Fruit fly (Drosophila melanogaster) whole organism, prepupa: Measurements from ENCODE around the gene CG14556.

ENCODE experiments used
- Blimp-1 ChIP-seq: fragments of 200-800 bp; sonication (Bioruptor generic); optimal IDR thresholded peaks from 3 replicates; lab custom pipeline; 2017; ENCODE audit warnings: missing biosample characterization, missing genetic modification characterization, mild to moderate bottlenecking, moderate library complexity, missing genetic modification reagents
- CG10631 ChIP-seq: fragments of 200-800 bp; sonication (Bioruptor generic); optimal IDR thresholded peaks from 2 replicates; lab custom pipeline; 2016; ENCODE audit warnings: missing biosample characterization, missing genetic modification characterization
- CG10669 ChIP-seq: fragments of 200-800 bp; sonication (Bioruptor generic); optimal IDR thresholded peaks from 3 replicates; lab custom pipeline; 2018; ENCODE audit warnings: missing biosample characterization, mild to moderate bottlenecking, missing genetic modification characterization, moderate library complexity
- CG11294 ChIP-seq: fragments of 200-800 bp; sonication (Bioruptor generic); IDR thresholded peaks from 2 replicates; pipeline ENCODE4 v1.3.6; 2022; ENCODE audit warnings: missing biosample characterization, missing genetic modification characterization
- CG11762 ChIP-seq: fragments of 200-800 bp; sonication (Bioruptor generic); optimal IDR thresholded peaks from 3 replicates; lab custom pipeline; 2016; ENCODE audit warnings: missing biosample characterization, missing genetic modification characterization; ENCODE audit not compliant: insufficient read depth
- CG11902 ChIP-seq: fragments of 200-800 bp; sonication (Bioruptor generic); optimal IDR thresholded peaks from 3 replicates; lab custom pipeline; 2016; ENCODE audit warnings: missing biosample characterization, missing genetic modification characterization
- CG15336 ChIP-seq: fragments of 200-800 bp; sonication (Bioruptor generic); IDR thresholded peaks from 2 replicates; pipeline ENCODE4 v1.3.6; 2022; ENCODE audit warnings: missing biosample characterization, missing genetic modification characterization
- CG1621 ChIP-seq: fragments of 200-800 bp; sonication (Bioruptor generic); optimal IDR thresholded peaks from 3 replicates; lab custom pipeline; 2018; ENCODE audit warnings: missing biosample characterization, mild to moderate bottlenecking, missing genetic modification characterization
- CG16779 ChIP-seq: fragments of 200-800 bp; sonication (Bioruptor generic); optimal IDR thresholded peaks from 3 replicates; lab custom pipeline; 2017; ENCODE audit warnings: missing biosample characterization, mild to moderate bottlenecking, missing genetic modification characterization
- CG32006 ChIP-seq: fragments of 200-800 bp; sonication (Bioruptor generic); optimal IDR thresholded peaks from 3 replicates; lab custom pipeline; 2017; ENCODE audit warnings: missing biosample characterization, mild to moderate bottlenecking, missing genetic modification characterization
- CG34406 ChIP-seq: fragments of 200-800 bp; sonication (Bioruptor generic); optimal IDR thresholded peaks from 3 replicates; lab custom pipeline; 2016; ENCODE audit warnings: missing biosample characterization, missing genetic modification characterization
- CG3919 ChIP-seq: fragments of 200-800 bp; sonication (Bioruptor generic); optimal IDR thresholded peaks from 3 replicates; lab custom pipeline; 2016; ENCODE audit warnings: missing biosample characterization, missing genetic modification characterization
- CG4318 ChIP-seq: fragments of 200-800 bp; sonication (Bioruptor generic); optimal IDR thresholded peaks from 3 replicates; lab custom pipeline; 2017; ENCODE audit warnings: missing biosample characterization, mild to moderate bottlenecking, missing genetic modification characterization
- CG6163 ChIP-seq: fragments of 200-800 bp; sonication (Bioruptor generic); IDR thresholded peaks from 3 replicates; pipeline ENCODE4 v1.3.6; 2022; ENCODE audit warnings: missing biosample characterization, missing genetic modification characterization
- CG6276 ChIP-seq: fragments of 200-800 bp; sonication (Bioruptor generic); optimal IDR thresholded peaks from 2 replicates; lab custom pipeline; 2017; ENCODE audit warnings: missing biosample characterization, mild to moderate bottlenecking, missing genetic modification characterization
- CG6792 ChIP-seq: fragments of 200-800 bp; sonication (Bioruptor generic); optimal IDR thresholded peaks from 3 replicates; lab custom pipeline; 2016; ENCODE audit warnings: missing biosample characterization, missing genetic modification characterization
- CG6808 ChIP-seq: fragments of 200-800 bp; sonication (Bioruptor generic); optimal IDR thresholded peaks from 3 replicates; lab custom pipeline; 2017; ENCODE audit warnings: missing biosample characterization, missing genetic modification characterization, mild to moderate bottlenecking, moderate library complexity, missing genetic modification reagents
- CG6854 ChIP-seq: fragments of 200-800 bp; sonication (Bioruptor generic); optimal IDR thresholded peaks from 2 replicates; lab custom pipeline; 2017; ENCODE audit warnings: missing biosample characterization, mild to moderate bottlenecking, missing genetic modification characterization
- CG7368 ChIP-seq: fragments of 200-800 bp; sonication (Bioruptor generic); optimal IDR thresholded peaks from 3 replicates; lab custom pipeline; 2016; ENCODE audit warnings: missing biosample characterization, missing genetic modification characterization
- CG8119 ChIP-seq: fragments of 200-800 bp; sonication (Bioruptor generic); IDR thresholded peaks from 3 replicates; pipeline ENCODE4 v1.3.6; 2022; ENCODE audit warnings: missing biosample characterization, missing genetic modification characterization
- CG8319 ChIP-seq: fragments of 200-800 bp; sonication (Bioruptor generic); optimal IDR thresholded peaks from 3 replicates; lab custom pipeline; 2016; ENCODE audit warnings: missing biosample characterization, missing genetic modification characterization
- CG8632 ChIP-seq: fragments of 200-800 bp; sonication (Bioruptor generic); optimal IDR thresholded peaks from 3 replicates; lab custom pipeline; 2016; ENCODE audit warnings: missing biosample characterization, missing genetic modification characterization
- CG9139 ChIP-seq: fragments of 200-800 bp; sonication (Bioruptor generic); optimal IDR thresholded peaks from 3 replicates; lab custom pipeline; 2017; ENCODE audit warnings: missing biosample characterization, mild to moderate bottlenecking, missing genetic modification characterization
- Eip75B ChIP-seq: fragments of 200-800 bp; sonication (Bioruptor generic); optimal IDR thresholded peaks from 3 replicates; lab custom pipeline; 2016; ENCODE audit warnings: missing biosample characterization, missing genetic modification characterization
- Eip78C ChIP-seq: fragments of 200-800 bp; sonication (Bioruptor generic); peaks from one replicate; lab custom pipeline; 2016; ENCODE audit warnings: missing biosample characterization, missing genetic modification characterization
- Eip93F ChIP-seq: fragments of 200-800 bp; sonication (Bioruptor generic); optimal IDR thresholded peaks from 2 replicates; lab custom pipeline; 2016; ENCODE audit warnings: missing biosample characterization, mild to moderate bottlenecking, missing genetic modification characterization
- Ets21C ChIP-seq: fragments of 200-800 bp; sonication (Bioruptor generic); optimal IDR thresholded peaks from 3 replicates; lab custom pipeline; 2016; ENCODE audit warnings: missing biosample characterization, missing genetic modification characterization
- Gug ChIP-seq: fragments of 200-800 bp; sonication (Bioruptor generic); IDR thresholded peaks from 2 replicates; pipeline ENCODE4 v1.3.6; 2022; ENCODE audit warnings: missing biosample characterization, missing genetic modification characterization
- Hr38 ChIP-seq: sonication (Bioruptor generic); optimal IDR thresholded peaks from 2 replicates; lab custom pipeline; 2016; ENCODE audit warnings: missing biosample characterization, missing genetic modification characterization
- Hr39 ChIP-seq: fragments of 200-800 bp; sonication (Bioruptor generic); optimal IDR thresholded peaks from 2 replicates; lab custom pipeline; 2016; ENCODE audit warnings: missing biosample characterization, missing genetic modification characterization
- Hr4 ChIP-seq: fragments of 200-800 bp; sonication (Bioruptor generic); optimal IDR thresholded peaks from 3 replicates; lab custom pipeline; 2016; ENCODE audit warnings: missing biosample characterization, missing genetic modification characterization
- Lpt ChIP-seq: fragments of 200-800 bp; sonication (Bioruptor generic); optimal IDR thresholded peaks from 3 replicates; lab custom pipeline; 2016; ENCODE audit warnings: missing biosample characterization, missing genetic modification characterization
- Met ChIP-seq: fragments of 200-800 bp; sonication (Bioruptor generic); optimal IDR thresholded peaks from 3 replicates; lab custom pipeline; 2016; ENCODE audit warnings: missing biosample characterization, missing genetic modification characterization
- OdsH ChIP-seq: fragments of 200-800 bp; sonication (Bioruptor generic); optimal IDR thresholded peaks from 3 replicates; lab custom pipeline; 2016; ENCODE audit warnings: missing biosample characterization, missing genetic modification characterization
- Smox ChIP-seq: fragments of 200-800 bp; sonication (Bioruptor generic); optimal IDR thresholded peaks from 3 replicates; lab custom pipeline; 2016; ENCODE audit warnings: missing biosample characterization, missing genetic modification characterization
- Sox102F ChIP-seq: fragments of 200-800 bp; sonication (Bioruptor generic); optimal IDR thresholded peaks from 2 replicates; lab custom pipeline; 2016; ENCODE audit warnings: missing biosample characterization, mild to moderate bottlenecking, missing genetic modification characterization
- Sox14 ChIP-seq: fragments of 200-800 bp; sonication (Bioruptor generic); optimal IDR thresholded peaks from 3 replicates; lab custom pipeline; 2016; ENCODE audit warnings: missing biosample characterization, missing genetic modification characterization
- achi ChIP-seq: fragments of 200-800 bp; sonication (Bioruptor generic); optimal IDR thresholded peaks from 3 replicates; lab custom pipeline; 2016; ENCODE audit warnings: missing biosample characterization, missing genetic modification characterization
- acj6 ChIP-seq: fragments of 200-800 bp; sonication (Bioruptor generic); optimal IDR thresholded peaks from 3 replicates; lab custom pipeline; 2016; ENCODE audit warnings: missing biosample characterization, missing genetic modification characterization
- cyc ChIP-seq: fragments of 200-800 bp; sonication (Bioruptor generic); optimal IDR thresholded peaks from 3 replicates; lab custom pipeline; 2016; ENCODE audit warnings: missing biosample characterization, missing genetic modification characterization
- dac ChIP-seq: fragments of 200-800 bp; sonication (Bioruptor generic); optimal IDR thresholded peaks from 2 replicates; lab custom pipeline; 2017; ENCODE audit warnings: missing biosample characterization, mild to moderate bottlenecking, missing genetic modification characterization
- dsx ChIP-seq: fragments of 200-800 bp; optimal IDR thresholded peaks from 3 replicates; lab custom pipeline; 2019; ENCODE audit warnings: missing biosample characterization, mild to moderate bottlenecking, missing genetic modification characterization, moderate library complexity; ENCODE audit not compliant: poor library complexity, severe bottlenecking
- eg ChIP-seq: fragments of 200-800 bp; sonication (Bioruptor generic); IDR thresholded peaks from 3 replicates; pipeline ENCODE4 v1.3.6; 2022; ENCODE audit warnings: missing biosample characterization, missing genetic modification characterization
- fd59A ChIP-seq: fragments of 200-800 bp; sonication (Bioruptor generic); optimal IDR thresholded peaks from 2 replicates; lab custom pipeline; 2017; ENCODE audit warnings: missing biosample characterization, mild to moderate bottlenecking, missing genetic modification characterization, missing genetic modification reagents
- fd85E ChIP-seq: fragments of 200-800 bp; sonication (Bioruptor generic); optimal IDR thresholded peaks from 3 replicates; lab custom pipeline; 2016; ENCODE audit warnings: missing biosample characterization, missing genetic modification characterization
- lz ChIP-seq: fragments of 200-800 bp; sonication (Bioruptor generic); optimal IDR thresholded peaks from 3 replicates; lab custom pipeline; 2016; ENCODE audit warnings: missing biosample characterization, missing genetic modification characterization
- net ChIP-seq: fragments of 200-800 bp; sonication (Bioruptor generic); optimal IDR thresholded peaks from 3 replicates; lab custom pipeline; 2016; ENCODE audit warnings: missing biosample characterization, missing genetic modification characterization
- pdm3 ChIP-seq: fragments of 200-800 bp; sonication (Bioruptor generic); optimal IDR thresholded peaks from 3 replicates; lab custom pipeline; 2016; ENCODE audit warnings: missing biosample characterization, missing genetic modification characterization
- salr ChIP-seq, 2 experiments: fragments of 200-800 bp; sonication (Bioruptor generic); optimal IDR thresholded peaks; 3 replicates each; lab custom pipeline; 2016 to 2018; ENCODE audit warnings: missing biosample characterization in 2 of 2, missing genetic modification characterization in 2 of 2, mild to moderate bottlenecking in 1 of 2
- ss ChIP-seq, 2 experiments: fragments of 200-800 bp; sonication (Bioruptor generic); optimal IDR thresholded peaks; 2 replicates in 1 of 2; 3 replicates in 1 of 2; lab custom pipeline; 2017 to 2018; ENCODE audit warnings: mild to moderate bottlenecking in 2 of 2, missing biosample characterization in 2 of 2, missing genetic modification characterization in 2 of 2, moderate library complexity in 1 of 2
- topi ChIP-seq: fragments of 200-800 bp; sonication (Bioruptor generic); optimal IDR thresholded peaks from 3 replicates; lab custom pipeline; 2016; ENCODE audit warnings: missing biosample characterization, missing genetic modification characterization
- vri ChIP-seq: fragments of 200-800 bp; sonication (Bioruptor generic); optimal IDR thresholded peaks from 3 replicates; lab custom pipeline; 2016; ENCODE audit warnings: missing biosample characterization, mild to moderate bottlenecking, missing genetic modification characterization

CG14556 gene

DNA sequence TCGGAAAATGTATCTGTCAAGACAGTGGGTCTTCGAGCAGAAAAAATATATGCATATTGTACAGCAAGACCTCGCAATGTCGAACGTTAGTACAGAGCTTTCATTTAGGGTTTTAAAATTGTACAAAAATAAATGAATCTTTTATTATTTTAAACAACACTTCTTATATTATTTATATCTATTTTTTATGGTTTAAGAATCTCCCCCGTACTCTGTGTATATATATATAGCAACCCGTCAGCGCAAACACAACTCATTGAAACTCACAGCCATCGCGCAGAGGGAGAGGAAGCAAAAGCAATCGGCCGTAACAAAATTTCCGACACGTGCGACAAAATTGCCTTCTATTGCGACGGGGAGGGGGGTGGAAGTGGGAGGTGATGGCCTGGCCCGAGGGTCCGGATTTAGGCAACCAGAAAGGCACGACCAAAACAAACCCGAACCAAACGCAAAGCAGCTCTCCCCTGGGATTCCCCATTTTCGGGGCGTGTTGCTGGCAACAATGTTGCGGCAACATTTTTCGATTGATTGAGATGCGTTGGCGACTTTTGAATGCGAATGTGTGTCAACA lies 20.4 kb upstream of the CG14556 start:
- TF ChIP-seq CG8119 (GFP tag; lab: Robert Waterston, UW) = peak; percentile 63; the same call in 2 of the 3 replicates
- TF ChIP-seq Lpt (GFP tag; lab: Kevin White, UChicago) = peak; percentile 45
- TF ChIP-seq CG6163 = peak; percentile 64; the same call in 2 of the 3 replicates
- no peak for TF ChIP-seq dsx (GFP tag; lab: Kevin White, UChicago)
- TF ChIP-seq CG8319 = no peak
- TF ChIP-seq OdsH (GFP tag; lab: Kevin White, UChicago) = peak; percentile 27
- TF ChIP-seq Eip93F (GFP tag; lab: Kevin White, UChicago) = no peak
- TF ChIP-seq dac (GFP tag; lab: Kevin White, UChicago) = no peak
- TF ChIP-seq CG6854 (GFP tag; lab: Kevin White, UChicago) = no peak
- no peak for TF ChIP-seq salr (GFP tag; optimal IDR thresholded peaks at IDR 0.05; lab: Kevin White, UChicago)
- TF ChIP-seq Hr39 (GFP tag; lab: Kevin White, UChicago) = no peak
- no peak for TF ChIP-seq fd85E
- no peak for TF ChIP-seq ss (GFP tag; optimal IDR thresholded peaks at IDR 0.05; lab: Kevin White, UChicago)
- peak; percentile 76 for TF ChIP-seq Eip78C
- peak; percentile 54 for TF ChIP-seq CG11294
- peak; percentile 38; the same call in 1 of the 2 replicates for TF ChIP-seq Gug (GFP tag; lab: Robert Waterston, UW)
- TF ChIP-seq Hr4 (GFP tag; lab: Kevin White, UChicago) = peak; percentile 43
- TF ChIP-seq CG11902 (GFP tag; lab: Kevin White, UChicago) = peak; percentile 6
- TF ChIP-seq pdm3 (GFP tag; lab: Kevin White, UChicago) = peak; percentile 32
- TF ChIP-seq topi = no peak
- TF ChIP-seq cyc (GFP tag; lab: Kevin White, UChicago) = peak; percentile 17
- no peak for TF ChIP-seq fd59A (GFP tag; lab: Kevin White, UChicago)
- TF ChIP-seq acj6 (GFP tag; lab: Kevin White, UChicago) = no peak
- peak; percentile 68 for TF ChIP-seq CG15336 (GFP tag; lab: Robert Waterston, UW)
- no peak for TF ChIP-seq Smox (GFP tag; lab: Kevin White, UChicago)
- TF ChIP-seq Eip75B = no peak
- TF ChIP-seq eg (GFP tag; lab: Robert Waterston, UW) = peak; percentile 83
- TF ChIP-seq CG1621 (tag; lab: Kevin White, UChicago) = no peak
- no peak for TF ChIP-seq Ets21C (GFP tag; lab: Kevin White, UChicago)
- no peak for TF ChIP-seq CG7368 (GFP tag; lab: Kevin White, UChicago)
- TF ChIP-seq CG6792 (GFP tag; lab: Kevin White, UChicago) = no peak
- no peak for TF ChIP-seq net (GFP tag; lab: Kevin White, UChicago)
- no peak for TF ChIP-seq CG10631
- no peak for TF ChIP-seq Hr38 (GFP tag; lab: Kevin White, UChicago)
- no peak for TF ChIP-seq CG34406 (GFP tag; lab: Kevin White, UChicago)
- peak; percentile 42 for TF ChIP-seq achi (GFP tag; lab: Kevin White, UChicago)
- TF ChIP-seq CG6808 (GFP tag; lab: Kevin White, UChicago) = no peak
- TF ChIP-seq CG16779 = no peak
- TF ChIP-seq Blimp-1 = no peak
- no peak for TF ChIP-seq Met (GFP tag; lab: Kevin White, UChicago)
- no peak for TF ChIP-seq CG9139
- TF ChIP-seq CG10669 (GFP tag; lab: Kevin White, UChicago) = peak; percentile 36
- TF ChIP-seq Sox102F = no peak
- TF ChIP-seq lz (GFP tag; lab: Kevin White, UChicago) = no peak
- no peak for TF ChIP-seq CG32006 (GFP tag; lab: Kevin White, UChicago)
- peak; percentile 53 for TF ChIP-seq CG6276 (GFP tag; lab: Kevin White, UChicago)
- no peak for TF ChIP-seq Sox14 (GFP tag; lab: Kevin White, UChicago)
- TF ChIP-seq CG4318 = peak; percentile 14
- TF ChIP-seq CG3919 (GFP tag; lab: Kevin White, UChicago) = peak; percentile 44
- TF ChIP-seq CG11762 (GFP tag; lab: Kevin White, UChicago) = no peak
- TF ChIP-seq CG8632 (GFP tag; lab: Kevin White, UChicago) = no peak
- TF ChIP-seq vri = no peak
